Worm (Caenorhabditis elegans) whole organism, L3 larva: ENCODE measurements around the gene F17A2.13.

Source experiments
- ama-1 ChIP-seq: fragments of 150-350 bp; optimal IDR thresholded peaks from 2 replicates; lab custom pipeline; 2018
- ceh-9 ChIP-seq: sonication (generic microtip); optimal IDR thresholded peaks from 2 replicates; lab custom pipeline; 2018; ENCODE audit warnings: missing biosample characterization, missing genetic modification characterization
- egl-27 ChIP-seq: sonication (generic microtip); optimal IDR thresholded peaks from 4 replicates; lab custom pipeline; 2017; ENCODE audit warnings: missing biosample characterization, missing genetic modification reagents, missing genetic modification characterization
- elt-1 ChIP-seq: fragments of 150-350 bp; optimal IDR thresholded peaks from 2 replicates; lab custom pipeline; 2014; ENCODE audit warnings: missing biosample characterization, missing genetic modification characterization
- fkh-10 ChIP-seq: sonication (generic microtip); optimal IDR thresholded peaks from 2 replicates; lab custom pipeline; 2017; ENCODE audit warnings: missing biosample characterization, missing genetic modification reagents, missing genetic modification characterization
- lin-39 ChIP-seq: fragments of 150-350 bp; optimal IDR thresholded peaks from 2 replicates; lab custom pipeline; 2018; ENCODE audit warnings: missing biosample characterization, missing genetic modification reagents, missing genetic modification characterization
- nfya-1 ChIP-seq: sonication (generic microtip); optimal IDR thresholded peaks from 2 replicates; lab custom pipeline; 2017; ENCODE audit warnings: missing genetic modification characterization, mild to moderate bottlenecking, missing compliant biosample characterization, antibody characterized with exemption, moderate library complexity; ENCODE audit not compliant: insufficient read depth
- nhr-11 ChIP-seq: fragments of 150-350 bp; optimal IDR thresholded peaks from 2 replicates; lab custom pipeline; 2014; ENCODE audit warnings: missing biosample characterization, missing genetic modification characterization
- nhr-76 ChIP-seq: fragments of 150-350 bp; sonication (generic microtip); optimal IDR thresholded peaks from 5 replicates; lab custom pipeline; 2014; ENCODE audit warnings: missing biosample characterization, missing genetic modification characterization
- pqm-1 ChIP-seq: fragments of 150-350 bp; optimal IDR thresholded peaks from 2 replicates; lab custom pipeline; 2017; ENCODE audit warnings: missing biosample characterization, missing genetic modification characterization, inconsistent platforms
- ztf-11 ChIP-seq: fragments of 150-350 bp; optimal IDR thresholded peaks from 2 replicates; lab custom pipeline; 2014; ENCODE audit warnings: missing biosample characterization, missing genetic modification characterization

DNA sequence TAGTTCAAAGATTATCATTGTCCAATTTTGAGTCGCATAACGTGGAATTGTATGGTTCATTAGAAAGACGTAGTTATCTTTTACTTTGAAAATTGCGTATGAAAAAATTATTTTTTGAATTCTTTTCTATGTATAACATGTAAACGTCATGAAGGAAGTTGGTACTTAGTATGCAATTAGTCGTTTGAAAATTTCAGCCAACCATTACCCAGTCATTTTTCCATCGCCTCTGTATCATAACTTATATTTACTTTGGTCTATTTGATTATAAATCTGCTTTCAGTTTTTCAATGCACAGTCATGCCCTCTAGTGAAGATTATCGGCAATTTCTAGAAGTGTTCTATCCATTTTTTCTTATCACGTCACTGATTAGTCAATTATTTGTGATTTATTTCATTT is 5.0 kb downstream of the F17A2.13 start, which contains the start of gene srd-41:
- TF ChIP-seq egl-27 (tag; lab: Kevin White, UChicago) (no peak), lin-39 (tag; lab: Kevin White, UChicago) (no peak), ama-1 (lab: Kevin White, UChicago) (no peak), nhr-11 (no peak), ceh-9 (tag; lab: Kevin White, UChicago) (no peak), fkh-10 (GFP tag; lab: Kevin White, UChicago) (no peak), nhr-76 (no peak), pqm-1 (tag; lab: Kevin White, UChicago) (no peak), ztf-11 (tag; lab: Kevin White, UChicago) (no peak), elt-1 (tag; lab: Kevin White, UChicago) (no peak), nfya-1 (no peak)
